Fruit fly (Drosophila melanogaster): ENCODE results near the gene Hsp68.

The Hsp68 gene

DNA sequence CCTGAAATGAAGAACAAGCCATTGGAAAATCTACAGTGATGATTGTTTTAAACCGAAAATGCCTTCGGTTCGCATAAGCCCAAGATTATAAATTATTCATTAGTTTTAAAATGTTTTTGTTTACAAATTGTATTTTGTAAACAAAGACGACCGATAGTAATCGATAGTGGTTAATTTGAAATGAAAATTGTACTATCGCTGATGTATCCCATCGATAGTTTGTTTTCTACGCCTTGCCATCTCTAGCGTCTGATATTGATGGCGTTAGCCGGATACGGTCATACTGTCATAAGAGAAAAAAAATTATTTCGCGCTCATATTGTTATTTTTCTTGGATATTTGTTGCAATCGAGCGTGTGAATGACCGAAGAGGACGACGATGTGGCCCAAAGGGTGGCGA, 931 bp upstream of the Hsp68 start, which contains the start of gene SMC1 (continued):
- TF ChIP-seq CG15073 (GFP tag; optimal IDR thresholded peaks at IDR 0.05) (no peak), Oli (tag; optimal IDR thresholded peaks at IDR 0.05) (no peak), odd (GFP tag; optimal IDR thresholded peaks at IDR 0.05) (no peak), CG5180 (GFP tag; optimal IDR thresholded peaks at IDR 0.05) (no peak), CG7372 (GFP tag; IDR thresholded peaks at IDR 0.05) (peak; percentile 33; the same call in 1 of the 2 replicates), Mad (GFP tag; optimal IDR thresholded peaks at IDR 0.05) (peak; percentile 23), vvl (GFP tag; IDR thresholded peaks at IDR 0.05) (no peak), hkb (optimal IDR thresholded peaks at IDR 0.05) (no peak), hkb (GFP tag; IDR thresholded peaks at IDR 0.05) (no peak), fd3F (GFP tag; optimal IDR thresholded peaks at IDR 0.05) (peak; percentile 24), Abd-B (GFP tag; optimal IDR thresholded peaks at IDR 0.05) (no peak), ftz-f1 (GFP tag; optimal IDR thresholded peaks at IDR 0.05) (peak; percentile 12), CG2202 (tag; optimal IDR thresholded peaks at IDR 0.05) (no peak), chinmo (GFP tag; IDR thresholded peaks at IDR 0.05; ENCODE audit: partially characterized antibody) (peak; percentile 100), CG2712 (tag; optimal IDR thresholded peaks at IDR 0.05) (peak; percentile 65), Fer1 (GFP tag; optimal IDR thresholded peaks at IDR 0.05) (peak; percentile 51), CG8290 (GFP tag; optimal IDR thresholded peaks at IDR 0.05) (peak; percentile 51), CG8290 (tag; optimal IDR thresholded peaks at IDR 0.05) (peak in 1 of 2 experiments; percentile 83), Pdp1 (GFP tag; optimal IDR thresholded peaks at IDR 0.05) (peak in 1 of 2 experiments; percentile 23), Dll (GFP tag; IDR thresholded peaks at IDR 0.05; ENCODE audit: partially characterized antibody) (peak; percentile 98), ato (GFP tag; IDR thresholded peaks at IDR 0.05; ENCODE audit: partially characterized antibody) (peak; percentile 99), CG6765 (GFP tag; optimal IDR thresholded peaks at IDR 0.05) (peak; percentile 20), CG4707 (GFP tag; optimal IDR thresholded peaks at IDR 0.05) (no peak), Camta (GFP tag; optimal IDR thresholded peaks at IDR 0.05) (no peak), CG2889 (GFP tag; IDR thresholded peaks at IDR 0.05) (no peak), tgo (GFP tag; IDR thresholded peaks at IDR 0.05) (no peak), Nf-YC (tag; optimal IDR thresholded peaks at IDR 0.05) (peak; percentile 66), wor (GFP tag; IDR thresholded peaks at IDR 0.05) (no peak), Med (GFP tag) (peak; percentile 90), CG7963 (GFP tag; IDR thresholded peaks at IDR 0.05; ENCODE audit: partially characterized antibody) (peak; percentile 99), Lpt (GFP tag; optimal IDR thresholded peaks at IDR 0.05) (no peak), Awh (GFP tag; IDR thresholded peaks at IDR 0.05) (0 out of 2 replicates have a peak, but pooled peaks have one; percentile 23), H2.0 (GFP tag; IDR thresholded peaks at IDR 0.05) (no peak), CG10147 (GFP tag; optimal IDR thresholded peaks at IDR 0.05) (peak; percentile 58), wek (GFP tag; optimal IDR thresholded peaks at IDR 0.05) (peak; percentile 18), D19A (tag; optimal IDR thresholded peaks at IDR 0.05) (peak; percentile 20), cwo (GFP tag; optimal IDR thresholded peaks at IDR 0.05) (no peak), CG6654 (GFP tag; optimal IDR thresholded peaks at IDR 0.05) (no peak), unpg (GFP tag; optimal IDR thresholded peaks at IDR 0.05) (no peak), CG10267 (tag; optimal IDR thresholded peaks at IDR 0.05) (peak; percentile 56), CG18764 (GFP tag; optimal IDR thresholded peaks at IDR 0.05) (no peak), pnt (GFP tag; optimal IDR thresholded peaks at IDR 0.05) (no peak), CG7786 (GFP tag; optimal IDR thresholded peaks at IDR 0.05) (peak; percentile 3), CG4617 (GFP tag; optimal IDR thresholded peaks at IDR 0.05; ENCODE audit: borderline replicate concordance) (peak; percentile 89), CG10366 (GFP tag; IDR thresholded peaks at IDR 0.05) (no peak), NC2β (GFP tag; optimal IDR thresholded peaks at IDR 0.05) (peak; percentile 70), CG14014 (GFP tag; IDR thresholded peaks at IDR 0.05) (no peak; the same call in 1 of the 2 replicates), CTCF (GFP tag; optimal IDR thresholded peaks at IDR 0.05) (no peak), ci (GFP tag; IDR thresholded peaks at IDR 0.05) (no peak), vfl (GFP tag; optimal IDR thresholded peaks at IDR 0.05) (no peak), ssp (GFP tag; IDR thresholded peaks at IDR 0.05) (no peak), CG16863 (GFP tag; optimal IDR thresholded peaks at IDR 0.05) (no peak)

All from whole organism, embryonic.